Fruit fly (Drosophila melanogaster) whole organism, embryonic: ENCODE results near the gene Hip14.

Source experiments
- Bdp1 ChIP-seq: fragments of 200-800 bp; sonication (Bioruptor generic); optimal IDR thresholded peaks from 3 replicates; lab custom pipeline; 2016; ENCODE audit warnings: missing biosample characterization, missing genetic modification characterization
- Bteb2 ChIP-seq: fragments of 200-800 bp; sonication (Bioruptor generic); optimal IDR thresholded peaks from 2 replicates; lab custom pipeline; 2016; ENCODE audit warnings: missing biosample characterization, missing genetic modification characterization
- CG10321 ChIP-seq: fragments of 200-800 bp; sonication (Bioruptor generic); IDR thresholded peaks from 2 replicates; pipeline ENCODE4 v1.3.6; 2022; ENCODE audit warnings: missing biosample characterization, missing genetic modification characterization
- CG10979 ChIP-seq: fragments of 200-800 bp; sonication (Bioruptor generic); optimal IDR thresholded peaks from 2 replicates; lab custom pipeline; 2018; ENCODE audit warnings: missing biosample characterization, mild to moderate bottlenecking, missing genetic modification characterization, moderate library complexity
- CG11247 ChIP-seq: fragments of 200-800 bp; sonication (Bioruptor generic); IDR thresholded peaks from 2 replicates; pipeline ENCODE4 v1.3.6; 2022; ENCODE audit warnings: missing biosample characterization, missing genetic modification characterization
- CG12236 ChIP-seq: fragments of 200-800 bp; sonication (Bioruptor generic); optimal IDR thresholded peaks from 2 replicates; lab custom pipeline; 2016; ENCODE audit warnings: missing biosample characterization, missing genetic modification characterization
- CG1233 ChIP-seq: fragments of 200-800 bp; sonication (Bioruptor generic); optimal IDR thresholded peaks from 4 replicates; lab custom pipeline; 2018; ENCODE audit warnings: missing biosample characterization, mild to moderate bottlenecking, missing genetic modification characterization
- CG14050 ChIP-seq: fragments of 200-800 bp; sonication (Bioruptor generic); IDR thresholded peaks from 3 replicates; pipeline ENCODE4 v1.3.6; 2022; ENCODE audit warnings: missing biosample characterization, missing genetic modification characterization
- CG15073 ChIP-seq: fragments of 200-800 bp; sonication (Bioruptor generic); optimal IDR thresholded peaks from 2 replicates; lab custom pipeline; 2016; ENCODE audit warnings: missing biosample characterization, missing genetic modification characterization
- CG17186 ChIP-seq: fragments of 200-800 bp; sonication (Bioruptor generic); optimal IDR thresholded peaks from 3 replicates; lab custom pipeline; 2017; ENCODE audit warnings: missing biosample characterization, missing genetic modification reagents, missing genetic modification characterization
- CG17361 ChIP-seq: fragments of 200-800 bp; sonication (Bioruptor generic); IDR thresholded peaks from 3 replicates; pipeline ENCODE4 v1.3.6; 2022; ENCODE audit warnings: missing biosample characterization, missing genetic modification characterization
- CG1832 ChIP-seq: fragments of 200-800 bp; sonication (Bioruptor generic); optimal IDR thresholded peaks from 2 replicates; lab custom pipeline; 2017; ENCODE audit warnings: missing biosample characterization, mild to moderate bottlenecking, missing genetic modification characterization, inconsistent platforms
- CG2199 ChIP-seq: fragments of 200-800 bp; sonication (Bioruptor generic); IDR thresholded peaks from 3 replicates; pipeline ENCODE4 v1.3.6; 2022; ENCODE audit warnings: missing biosample characterization, missing genetic modification characterization
- CG2678 ChIP-seq: fragments of 200-800 bp; sonication (Bioruptor generic); optimal IDR thresholded peaks from 3 replicates; lab custom pipeline; 2019; ENCODE audit warnings: missing biosample characterization, mild to moderate bottlenecking, missing genetic modification characterization, moderate library complexity
- CG30403 ChIP-seq: fragments of 200-800 bp; sonication (Bioruptor generic); optimal IDR thresholded peaks from 3 replicates; lab custom pipeline; 2016; ENCODE audit warnings: missing biosample characterization, missing genetic modification characterization
- CG34224 ChIP-seq: fragments of 200-800 bp; sonication (Bioruptor generic); IDR thresholded peaks from 3 replicates; pipeline ENCODE4 v1.3.6; 2022; ENCODE audit warnings: missing biosample characterization, missing genetic modification characterization; ENCODE audit not compliant: partially characterized antibody
- CG3995 ChIP-seq: fragments of 200-800 bp; sonication (Bioruptor generic); optimal IDR thresholded peaks from 3 replicates; lab custom pipeline; 2016; ENCODE audit warnings: missing biosample characterization, missing genetic modification characterization
- CG4282 ChIP-seq: fragments of 200-800 bp; sonication (Bioruptor generic); optimal IDR thresholded peaks from 2 replicates; lab custom pipeline; 2016; ENCODE audit warnings: missing biosample characterization, missing genetic modification characterization
- CG4404 ChIP-seq: fragments of 200-800 bp; sonication (Bioruptor generic); IDR thresholded peaks from 2 replicates; pipeline ENCODE4 v1.3.6; 2022; ENCODE audit warnings: missing biosample characterization, missing genetic modification characterization
- CG6683 ChIP-seq: fragments of 200-800 bp; sonication (Bioruptor generic); optimal IDR thresholded peaks from 2 replicates; lab custom pipeline; 2017; ENCODE audit warnings: missing biosample characterization, mild to moderate bottlenecking, missing genetic modification characterization, missing genetic modification reagents
- CG6791 ChIP-seq: fragments of 200-800 bp; sonication (Bioruptor generic); IDR thresholded peaks from 3 replicates; pipeline ENCODE4 v1.3.6; 2022; ENCODE audit warnings: missing biosample characterization, missing genetic modification characterization; ENCODE audit not compliant: partially characterized antibody
- CG6813 ChIP-seq: fragments of 200-800 bp; sonication (Bioruptor generic); optimal IDR thresholded peaks from 2 replicates; lab custom pipeline; 2017; ENCODE audit warnings: missing biosample characterization, missing genetic modification characterization, mild to moderate bottlenecking, moderate library complexity, missing genetic modification reagents
- CG8290 ChIP-seq, 3 experiments: fragments of 200-800 bp; sonication (Bioruptor generic); optimal IDR thresholded peaks; 2 replicates each; lab custom pipeline; 2016 to 2019; ENCODE audit warnings: missing biosample characterization in 3 of 3, missing genetic modification characterization in 3 of 3, mild to moderate bottlenecking in 2 of 3, moderate library complexity in 1 of 3
- CG9437 ChIP-seq: fragments of 200-800 bp; sonication (Bioruptor generic); optimal IDR thresholded peaks from 2 replicates; lab custom pipeline; 2018; ENCODE audit warnings: missing biosample characterization, mild to moderate bottlenecking, missing genetic modification characterization
- CG9727 ChIP-seq: fragments of 200-800 bp; sonication (Bioruptor generic); optimal IDR thresholded peaks from 3 replicates; lab custom pipeline; 2017; ENCODE audit warnings: missing biosample characterization, mild to moderate bottlenecking, missing genetic modification characterization
- Gsc ChIP-seq: fragments of 200-800 bp; sonication (Bioruptor generic); IDR thresholded peaks from 2 replicates; pipeline ENCODE4 v1.3.6; 2022; ENCODE audit warnings: missing biosample characterization, missing genetic modification characterization
- HLH3B ChIP-seq: fragments of 200-800 bp; sonication (Bioruptor generic); IDR thresholded peaks from 2 replicates; pipeline ENCODE4 v1.3.6; 2022; ENCODE audit warnings: missing biosample characterization, missing genetic modification characterization
- Kr ChIP-seq: fragments of 200-800 bp; sonication (Bioruptor generic); optimal IDR thresholded peaks from 2 replicates; lab custom pipeline; 2017; ENCODE audit warnings: missing biosample characterization, mild to moderate bottlenecking, missing genetic modification characterization
- NK7.1 ChIP-seq: fragments of 200-800 bp; sonication (Bioruptor generic); optimal IDR thresholded peaks from 3 replicates; lab custom pipeline; 2016; ENCODE audit warnings: missing biosample characterization, missing genetic modification characterization
- YL-1 ChIP-seq: fragments of 200-800 bp; sonication (Bioruptor generic); optimal IDR thresholded peaks from 3 replicates; lab custom pipeline; 2017; ENCODE audit warnings: missing biosample characterization, mild to moderate bottlenecking, missing genetic modification characterization
- ash1 ChIP-seq: fragments of 200-800 bp; sonication (Bioruptor generic); optimal IDR thresholded peaks from 2 replicates; lab custom pipeline; 2018; ENCODE audit warnings: missing biosample characterization, mild to moderate bottlenecking, missing genetic modification characterization
- ato ChIP-seq: fragments of 200-800 bp; sonication (Bioruptor generic); IDR thresholded peaks from 2 replicates; pipeline ENCODE4 v1.3.6; 2022; ENCODE audit warnings: missing biosample characterization, missing genetic modification characterization; ENCODE audit not compliant: partially characterized antibody
- chif ChIP-seq, 2 experiments: fragments of 200-800 bp; sonication (Bioruptor generic); optimal IDR thresholded peaks; 3 replicates each; lab custom pipeline; 2016; ENCODE audit warnings: missing biosample characterization in 2 of 2, missing genetic modification characterization in 2 of 2
- dimm ChIP-seq: fragments of 200-800 bp; sonication (Bioruptor generic); IDR thresholded peaks from 2 replicates; pipeline ENCODE4 v1.3.6; 2022; ENCODE audit warnings: missing biosample characterization, missing genetic modification characterization
- esg ChIP-seq: fragments of 200-800 bp; sonication (Bioruptor generic); conservative IDR thresholded peaks from 2 replicates; pipeline ENCODE4 v1.3.6; 2022; ENCODE audit warnings: missing biosample characterization, missing genetic modification characterization
- fd3F ChIP-seq: fragments of 200-800 bp; sonication (Bioruptor generic); optimal IDR thresholded peaks from 2 replicates; lab custom pipeline; 2018; ENCODE audit warnings: missing biosample characterization, mild to moderate bottlenecking, missing genetic modification characterization, moderate library complexity
- gcm2 ChIP-seq: fragments of 200-800 bp; sonication (Bioruptor generic); optimal IDR thresholded peaks from 2 replicates; lab custom pipeline; 2016; ENCODE audit warnings: missing biosample characterization, missing genetic modification characterization
- h ChIP-seq: fragments of >200 bp; optimal IDR thresholded peaks from 2 replicates; lab custom pipeline; 2017
- hkb ChIP-seq, 2 experiments: fragments of 200-800 bp in 1 of 2; fragments of >200 bp in 1 of 2; sonication (Bioruptor generic) in 1 of 2; IDR thresholded peaks in 1 of 2; optimal IDR thresholded peaks in 1 of 2; 2 replicates each; pipeline versions ENCODE4 v1.3.6 to Lab custom; 2017 to 2022; ENCODE audit warnings: missing biosample characterization in 1 of 2, missing genetic modification characterization in 1 of 2
- jumu ChIP-seq: fragments of 200-800 bp; sonication (Bioruptor generic); optimal IDR thresholded peaks from 3 replicates; lab custom pipeline; 2016; ENCODE audit warnings: missing biosample characterization, missing genetic modification characterization
- ken ChIP-seq: fragments of 200-800 bp; sonication (Bioruptor generic); IDR thresholded peaks from 3 replicates; pipeline ENCODE4 v1.3.6; 2022; ENCODE audit warnings: missing biosample characterization, missing genetic modification characterization
- p53 ChIP-seq: fragments of 200-800 bp; sonication (Bioruptor generic); optimal IDR thresholded peaks from 2 replicates; lab custom pipeline; 2016; ENCODE audit warnings: missing biosample characterization, missing genetic modification characterization
- pb ChIP-seq: fragments of 200-800 bp; sonication (Bioruptor generic); optimal IDR thresholded peaks from 3 replicates; lab custom pipeline; 2016; ENCODE audit warnings: missing biosample characterization, missing genetic modification characterization
- row ChIP-seq: fragments of 200-800 bp; sonication (Bioruptor generic); IDR thresholded peaks from 3 replicates; pipeline ENCODE4 v1.3.6; 2022; ENCODE audit warnings: missing biosample characterization, missing genetic modification characterization
- sd ChIP-seq: fragments of 200-800 bp; sonication (Bioruptor generic); optimal IDR thresholded peaks from 3 replicates; lab custom pipeline; 2018; ENCODE audit warnings: missing biosample characterization, mild to moderate bottlenecking, missing genetic modification characterization, moderate library complexity
- tll ChIP-seq, 2 experiments: fragments of 200-800 bp in 1 of 2; fragments of >200 bp in 1 of 2; sonication (Bioruptor generic) in 1 of 2; optimal IDR thresholded peaks; 2 replicates each; lab custom pipeline; 2017 to 2019; ENCODE audit warnings: missing biosample characterization in 2 of 2, missing genetic modification characterization in 2 of 2, mild to moderate bottlenecking in 1 of 2, moderate library complexity in 1 of 2
- trh ChIP-seq: fragments of 200-800 bp; sonication (Bioruptor generic); optimal IDR thresholded peaks from 2 replicates; lab custom pipeline; 2016; ENCODE audit warnings: missing biosample characterization, missing genetic modification characterization
- unc-4 ChIP-seq: fragments of 200-800 bp; sonication (Bioruptor generic); IDR thresholded peaks from 2 replicates; pipeline ENCODE4 v1.3.6; 2022; ENCODE audit warnings: missing biosample characterization, missing genetic modification characterization; ENCODE audit not compliant: partially characterized antibody
- vvl ChIP-seq: fragments of 200-800 bp; sonication (Bioruptor generic); IDR thresholded peaks from 2 replicates; pipeline ENCODE4 v1.3.6; 2022; ENCODE audit warnings: missing biosample characterization, missing genetic modification characterization
- zf30C ChIP-seq: fragments of 200-800 bp; sonication (Bioruptor generic); optimal IDR thresholded peaks from 3 replicates; lab custom pipeline; 2018; ENCODE audit warnings: missing biosample characterization, mild to moderate bottlenecking, missing genetic modification characterization

The Hip14 gene

DNA sequence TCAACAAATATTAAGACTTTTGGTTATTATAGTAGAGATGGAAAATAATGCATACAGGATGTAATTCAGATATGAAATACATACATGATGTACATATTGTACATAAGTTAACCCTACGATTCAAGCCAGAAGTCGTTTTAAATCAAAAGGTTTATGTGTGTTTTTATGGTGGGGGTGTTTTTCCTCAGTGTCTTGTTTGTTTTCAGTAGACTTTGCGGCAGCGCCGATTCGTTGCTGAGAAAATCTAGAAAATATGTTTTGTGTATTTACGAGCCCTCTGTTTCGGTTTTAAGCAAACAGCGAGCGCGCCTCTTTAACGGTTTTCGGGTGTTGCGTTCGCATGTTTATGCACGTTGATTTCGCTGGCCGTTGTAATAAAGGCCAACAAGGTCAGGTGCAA is 34.1 kb upstream of the Hip14 start (continued):
- no peak for TF ChIP-seq CG6813 (GFP tag; lab: Kevin White, UChicago)
- no peak for TF ChIP-seq CG4404
- TF ChIP-seq sd (tag; lab: Kevin White, UChicago) = no peak
- no peak for TF ChIP-seq HLH3B (GFP tag; lab: Robert Waterston, UW)
- TF ChIP-seq CG3995 (GFP tag; lab: Kevin White, UChicago) = no peak
- TF ChIP-seq CG9727 (GFP tag; lab: Kevin White, UChicago) = no peak
- no peak for TF ChIP-seq ato
- no peak for TF ChIP-seq CG30403 (GFP tag; lab: Kevin White, UChicago)
- no peak for TF ChIP-seq trh (GFP tag; lab: Kevin White, UChicago)
- TF ChIP-seq esg (GFP tag; lab: Robert Waterston, UW) = no peak
- no peak for TF ChIP-seq CG11247 (GFP tag; lab: Robert Waterston, UW)
- no peak for TF ChIP-seq NK7.1 (GFP tag; lab: Kevin White, UChicago)
- no peak for TF ChIP-seq ken (GFP tag; lab: Robert Waterston, UW)
- peak; percentile 21; the same call in 1 of the 3 replicates for TF ChIP-seq row (GFP tag; lab: Robert Waterston, UW)
- no peak for TF ChIP-seq ash1 (GFP tag; lab: Kevin White, UChicago)
- TF ChIP-seq CG2678 = peak; percentile 29
- no peak for TF ChIP-seq CG12236 (GFP tag; lab: Kevin White, UChicago)
- TF ChIP-seq CG6791 = no peak
- TF ChIP-seq h = no peak
- peak; percentile 10 for TF ChIP-seq zf30C (GFP tag; lab: Kevin White, UChicago)
- TF ChIP-seq CG2199 (GFP tag; lab: Robert Waterston, UW) = 0 out of 3 replicates have a peak, but pooled peaks have one; percentile 25
- TF ChIP-seq Bdp1 (GFP tag; lab: Kevin White, UChicago) = no peak
- TF ChIP-seq CG15073 (GFP tag; lab: Kevin White, UChicago) = no peak
- no peak for TF ChIP-seq pb (GFP tag; lab: Kevin White, UChicago)
- TF ChIP-seq Gsc = no peak
- TF ChIP-seq CG17186 (GFP tag; lab: Kevin White, UChicago) = no peak
- no peak for TF ChIP-seq CG1832 (GFP tag; lab: Kevin White, UChicago)
- TF ChIP-seq CG10321 (GFP tag; lab: Robert Waterston, UW) = no peak
- TF ChIP-seq CG1233 (GFP tag; lab: Kevin White, UChicago) = no peak
- TF ChIP-seq Kr (GFP tag; lab: Kevin White, UChicago) = no peak
- no peak for TF ChIP-seq dimm (GFP tag; lab: Robert Waterston, UW)
- TF ChIP-seq YL-1 (GFP tag; lab: Kevin White, UChicago) = no peak
- no peak for TF ChIP-seq jumu (GFP tag; lab: Kevin White, UChicago)
- 0 out of 2 replicates have a peak, but pooled peaks have one; percentile 18 for TF ChIP-seq vvl (GFP tag; lab: Robert Waterston, UW)
- no peak for TF ChIP-seq fd3F (GFP tag; lab: Kevin White, UChicago)
- TF ChIP-seq CG6683 (GFP tag; lab: Kevin White, UChicago) = no peak
- no peak for TF ChIP-seq CG8290 (GFP tag; optimal IDR thresholded peaks at IDR 0.05; lab: Kevin White, UChicago)
- no peak for TF ChIP-seq CG8290 (tag; optimal IDR thresholded peaks at IDR 0.05; lab: Kevin White, UChicago)
- no peak for TF ChIP-seq CG4282 (GFP tag; lab: Kevin White, UChicago)
- no peak for TF ChIP-seq gcm2 (GFP tag; lab: Kevin White, UChicago)
- no peak for TF ChIP-seq CG17361
- no peak for TF ChIP-seq chif (GFP tag; optimal IDR thresholded peaks at IDR 0.05; lab: Kevin White, UChicago)
- no peak for TF ChIP-seq CG14050 (GFP tag; lab: Robert Waterston, UW)
- no peak for TF ChIP-seq CG10979 (tag; lab: Kevin White, UChicago)
- no peak for TF ChIP-seq unc-4 (GFP tag; lab: Robert Waterston, UW)
- TF ChIP-seq tll (GFP tag; optimal IDR thresholded peaks at IDR 0.05; lab: Kevin White, UChicago) = peak in 1 of 2 experiments; percentile 79
- no peak for TF ChIP-seq hkb (optimal IDR thresholded peaks at IDR 0.05; lab: Kevin White, UChicago)
- TF ChIP-seq hkb (GFP tag; IDR thresholded peaks at IDR 0.05; lab: Robert Waterston, UW) = 0 out of 2 replicates have a peak, but pooled peaks have one; percentile 23
- TF ChIP-seq Bteb2 (GFP tag; lab: Kevin White, UChicago) = no peak
- no peak for TF ChIP-seq CG9437 (GFP tag; lab: Kevin White, UChicago)
- peak; percentile 65 for TF ChIP-seq p53 (GFP tag; lab: Kevin White, UChicago)
- no peak for TF ChIP-seq CG34224 (GFP tag; lab: Robert Waterston, UW)
